Worm (Caenorhabditis elegans): Measurements from ENCODE around the gene F43C11.7.

DNA sequence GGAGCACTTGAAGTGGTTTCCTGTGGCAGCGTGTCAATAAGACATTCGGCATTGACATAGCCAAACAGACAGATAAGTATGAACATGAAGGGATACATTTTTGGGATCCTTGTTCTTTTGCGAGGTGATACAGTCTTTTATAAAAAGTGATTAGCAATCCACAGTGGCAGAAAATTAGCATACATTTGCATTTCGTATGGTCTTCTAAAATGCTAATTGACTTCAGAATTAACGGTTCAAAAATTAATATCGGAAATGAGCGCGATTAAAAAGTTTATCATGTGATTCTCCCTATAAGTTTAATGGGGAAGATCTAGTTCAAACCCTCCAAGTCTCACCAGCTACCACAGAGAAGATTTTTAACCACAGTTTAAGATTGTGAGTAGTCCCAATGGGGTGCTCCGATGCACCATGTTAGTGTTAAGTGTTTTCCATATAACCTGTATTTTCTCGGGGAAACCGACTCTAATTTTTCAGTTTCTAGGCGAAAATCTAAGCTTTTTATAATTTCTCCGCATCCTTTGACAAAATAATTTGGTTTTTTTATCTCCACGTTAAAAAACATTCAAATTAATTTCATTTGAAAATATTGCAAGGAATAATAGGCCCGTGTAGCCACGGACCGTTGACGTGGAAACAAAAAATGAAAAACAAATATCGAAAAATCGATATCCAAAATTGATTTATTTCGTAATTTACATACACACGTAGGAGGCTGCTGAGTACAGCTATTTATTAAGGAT, 31.1 kb downstream of the F43C11.7 start, which contains the start of the genes F43C11.12 and F16G10.5:
- TF ChIP-seq nhr-12 (tag; optimal IDR thresholded peaks at IDR 0.05) = no peak
- no peak for TF ChIP-seq unc-62 (GFP tag; optimal IDR thresholded peaks at IDR 0.05)
- no peak for TF ChIP-seq ztf-11 (tag; optimal IDR thresholded peaks at IDR 0.05)
- no peak for TF ChIP-seq elt-1 (tag; optimal IDR thresholded peaks at IDR 0.05)
- TF ChIP-seq ceh-82 (tag; optimal IDR thresholded peaks at IDR 0.05) = no peak
- no peak for TF ChIP-seq unc-39 (tag; optimal IDR thresholded peaks at IDR 0.05)
- TF ChIP-seq snpc-4 (tag; optimal IDR thresholded peaks at IDR 0.05) = no peak
- no peak for TF ChIP-seq nhr-11 (tag; optimal IDR thresholded peaks at IDR 0.05)
- no peak for TF ChIP-seq sea-2 (GFP tag; optimal IDR thresholded peaks at IDR 0.05)

All from whole organism, L3 larva.